Fruit fly (Drosophila melanogaster) S2 (cell line): ENCODE results near the gene MEP-1.

Source experiments
- CG8478 ChIP-seq: fragments of >200 bp; optimal IDR thresholded peaks from 2 replicates; lab custom pipeline; 2018
- CTCF ChIP-seq, 2 experiments: fragments of >200 bp; optimal IDR thresholded peaks; 2 replicates each; lab custom pipeline; 2018

DNA sequence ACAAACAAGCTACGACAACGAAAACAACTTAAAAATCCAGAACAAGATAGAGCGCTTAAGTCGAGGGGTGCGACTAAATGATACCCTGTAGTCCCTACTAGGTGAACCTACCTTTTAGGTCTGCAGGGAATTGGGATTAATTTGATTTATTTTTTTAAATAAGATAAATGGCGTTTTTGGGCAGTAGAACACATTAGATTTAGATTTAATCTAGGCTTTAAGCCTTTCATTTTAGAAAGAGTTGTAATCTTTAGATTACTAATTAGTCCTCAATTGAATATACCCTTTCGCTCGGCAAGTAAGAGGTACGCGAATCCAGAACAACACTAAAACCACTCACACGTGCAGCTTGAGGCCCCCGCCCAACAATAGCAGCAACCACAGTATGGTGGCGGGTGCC is 17.3 kb upstream of the MEP-1 start:
- no peak for TF ChIP-seq CG8478 (lab: Kevin White, UChicago)
- TF ChIP-seq CTCF (optimal IDR thresholded peaks at IDR 0.05; lab: Kevin White, UChicago), result no peak
